Fruit fly (Drosophila melanogaster): ENCODE results near the gene Whamy.

The Whamy gene

DNA sequence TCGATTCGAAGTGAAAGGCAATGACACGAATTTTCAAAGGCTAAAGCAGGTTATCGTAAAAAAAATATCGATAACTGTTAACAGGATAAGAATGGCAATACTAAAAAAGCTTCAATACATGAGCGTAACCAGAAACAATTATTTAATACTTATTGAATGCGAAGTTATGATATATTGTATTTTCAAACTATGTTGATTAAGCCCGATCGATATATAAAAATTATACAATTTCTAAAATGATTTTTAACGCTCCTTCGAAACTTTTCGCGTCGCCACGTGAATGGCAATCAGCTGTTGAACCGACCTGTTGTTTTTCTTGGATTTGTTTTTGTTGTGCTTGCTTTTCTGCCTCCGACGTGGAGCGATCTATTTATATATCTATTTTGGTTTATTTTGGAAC lies 18.0 kb downstream of the Whamy start, which contains the start of the genes Alg12 and Rpt3R (continued):
- TF ChIP-seq CG3995 (GFP tag; optimal IDR thresholded peaks at IDR 0.05) (peak; percentile 32), MTF-1 (GFP tag; optimal IDR thresholded peaks at IDR 0.05; ENCODE audit: borderline replicate concordance) (no peak), usp (GFP tag; optimal IDR thresholded peaks at IDR 0.05) (no peak), dimm (GFP tag; IDR thresholded peaks at IDR 0.05) (no peak), unpg (GFP tag; optimal IDR thresholded peaks at IDR 0.05) (no peak), dmrt11E (tag; optimal IDR thresholded peaks at IDR 0.05) (no peak), Hey (tag; optimal IDR thresholded peaks at IDR 0.05) (no peak), Ptx1 (GFP tag; IDR thresholded peaks at IDR 0.05) (no peak), unc-4 (GFP tag; IDR thresholded peaks at IDR 0.05; ENCODE audit: partially characterized antibody) (peak; percentile 62), CG17612 (GFP tag; IDR thresholded peaks at IDR 0.05) (no peak), Camta (GFP tag; optimal IDR thresholded peaks at IDR 0.05) (no peak), CG13296 (GFP tag; optimal IDR thresholded peaks at IDR 0.05) (no peak), CG4730 (GFP tag; IDR thresholded peaks at IDR 0.05) (no peak), CG4328 (GFP tag; optimal IDR thresholded peaks at IDR 0.05) (no peak), p53 (GFP tag; optimal IDR thresholded peaks at IDR 0.05) (no peak), CG6175 (GFP tag; IDR thresholded peaks at IDR 0.05) (no peak), Dll (GFP tag; IDR thresholded peaks at IDR 0.05; ENCODE audit: partially characterized antibody) (peak; percentile 81), CG9609 (GFP tag; optimal IDR thresholded peaks at IDR 0.05) (no peak), CG8290 (GFP tag; optimal IDR thresholded peaks at IDR 0.05) (no peak), CG8290 (tag; optimal IDR thresholded peaks at IDR 0.05) (no peak), Hr3 (GFP tag; optimal IDR thresholded peaks at IDR 0.05) (no peak), dati (GFP tag; IDR thresholded peaks at IDR 0.05) (no peak), CG10267 (tag; optimal IDR thresholded peaks at IDR 0.05) (peak; percentile 11), ham (GFP tag; IDR thresholded peaks at IDR 0.05) (no peak), kay (GFP tag; optimal IDR thresholded peaks at IDR 0.05) (no peak), CG11093 (GFP tag; IDR thresholded peaks at IDR 0.05) (no peak), CG14441 (GFP tag; IDR thresholded peaks at IDR 0.05) (no peak), pita (GFP tag; optimal IDR thresholded peaks at IDR 0.05) (no peak)

DNA sequence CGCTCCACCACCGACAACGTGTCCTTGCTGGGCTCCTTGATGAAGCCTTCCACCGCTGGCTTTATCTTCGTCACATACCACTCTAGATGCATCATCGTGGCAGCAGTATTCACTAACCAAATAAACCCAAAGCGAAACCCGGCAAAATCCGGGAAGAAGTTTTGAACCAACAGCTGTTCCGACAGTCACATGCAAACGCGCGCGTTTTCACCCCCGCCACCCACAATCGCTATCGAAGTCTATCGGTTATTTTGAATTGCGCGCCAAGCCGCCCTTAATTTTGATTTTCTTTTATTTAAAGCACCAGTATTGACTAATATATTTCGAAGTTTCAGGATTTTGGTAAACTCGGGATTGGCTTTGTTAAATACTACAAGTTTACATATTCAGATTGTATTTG lies 19.7 kb downstream of the Whamy start, which contains the start of gene Tti1:
Tti1 (minus strand) TSS at position 200 of the 400 bp plus-strand sequence.
- no peak for TF ChIP-seq CG1647 (GFP tag; optimal IDR thresholded peaks at IDR 0.05)
- no peak for TF ChIP-seq CG10147 (GFP tag; optimal IDR thresholded peaks at IDR 0.05)
- TF ChIP-seq nerfin-1 (tag; optimal IDR thresholded peaks at IDR 0.05), result no peak
- no peak for TF ChIP-seq CTCF (GFP tag; optimal IDR thresholded peaks at IDR 0.05)
- TF ChIP-seq amos (GFP tag; IDR thresholded peaks at IDR 0.05; ENCODE audit: partially characterized antibody), result peak; percentile 47; the same call in 1 of the 2 replicates
- no peak for TF ChIP-seq CG6854 (GFP tag; optimal IDR thresholded peaks at IDR 0.05)
- TF ChIP-seq Doc3 (GFP tag; IDR thresholded peaks at IDR 0.05; ENCODE audit: partially characterized antibody), result 0 out of 3 replicates have a peak, but pooled peaks have one; percentile 43
- no peak for TF ChIP-seq CG7786 (GFP tag; optimal IDR thresholded peaks at IDR 0.05)
- TF ChIP-seq psq (GFP tag; optimal IDR thresholded peaks at IDR 0.05), result no peak
- TF ChIP-seq CG12659 (GFP tag; optimal IDR thresholded peaks at IDR 0.05), result no peak
- 0 out of 2 replicates have a peak, but pooled peaks have one; percentile 27 for TF ChIP-seq sna (GFP tag; IDR thresholded peaks at IDR 0.05; ENCODE audit: partially characterized antibody)
- TF ChIP-seq MBD-R2 (GFP tag; IDR thresholded peaks at IDR 0.05), result peak; percentile 84
- TF ChIP-seq CG4282 (GFP tag; optimal IDR thresholded peaks at IDR 0.05), result no peak
- peak; percentile 67 for TF ChIP-seq bbx (GFP tag; IDR thresholded peaks at IDR 0.05; ENCODE audit: partially characterized antibody)
- no peak for TF ChIP-seq CG1792 (GFP tag; optimal IDR thresholded peaks at IDR 0.05)
- no peak for TF ChIP-seq HmgZ (tag; optimal IDR thresholded peaks at IDR 0.05)
- no peak for TF ChIP-seq bab2 (GFP tag; optimal IDR thresholded peaks at IDR 0.05)
- TF ChIP-seq CG30431 (GFP tag; optimal IDR thresholded peaks at IDR 0.05), result no peak
- peak; percentile 46; the same call in 1 of the 2 replicates for TF ChIP-seq Bgb (GFP tag; IDR thresholded peaks at IDR 0.05; ENCODE audit: partially characterized antibody)
- TF ChIP-seq CG30403 (GFP tag; optimal IDR thresholded peaks at IDR 0.05), result no peak
- no peak for TF ChIP-seq Doc2 (GFP tag; IDR thresholded peaks at IDR 0.05)
- no peak for TF ChIP-seq dimm (GFP tag; IDR thresholded peaks at IDR 0.05)
- TF ChIP-seq Deaf1 (tag; optimal IDR thresholded peaks at IDR 0.05), result no peak
- TF ChIP-seq her (GFP tag; optimal IDR thresholded peaks at IDR 0.05), result no peak
- TF ChIP-seq E2f2 (GFP tag; IDR thresholded peaks at IDR 0.05), result peak; percentile 92
- TF ChIP-seq Hsf (GFP tag; optimal IDR thresholded peaks at IDR 0.05), result no peak
- TF ChIP-seq CG18476 (GFP tag; optimal IDR thresholded peaks at IDR 0.05), result no peak

All from whole organism, embryonic.